Fruit fly (Drosophila melanogaster) whole organism, embryonic: Measurements from ENCODE around the gene Vps39.

ENCODE experiments used
- Ada2b ChIP-seq: fragments of 200-800 bp; sonication (Bioruptor generic); IDR thresholded peaks from 2 replicates; pipeline ENCODE4 v1.3.6; 2022; ENCODE audit warnings: missing biosample characterization, missing genetic modification characterization
- Atf6 ChIP-seq: fragments of 200-800 bp; sonication (Bioruptor generic); IDR thresholded peaks from 2 replicates; pipeline ENCODE4 v1.3.6; 2022; ENCODE audit warnings: missing biosample characterization, missing genetic modification characterization
- CG10543 ChIP-seq: fragments of 200-800 bp; sonication (Bioruptor generic); optimal IDR thresholded peaks from 3 replicates; lab custom pipeline; 2017; ENCODE audit warnings: missing biosample characterization, mild to moderate bottlenecking, missing genetic modification characterization, moderate library complexity
- CG13894 ChIP-seq: fragments of 200-800 bp; sonication (Bioruptor generic); optimal IDR thresholded peaks from 3 replicates; lab custom pipeline; 2018; ENCODE audit warnings: missing biosample characterization, mild to moderate bottlenecking, missing genetic modification characterization, moderate library complexity
- CG17328 ChIP-seq: fragments of 200-800 bp; sonication (Bioruptor generic); IDR thresholded peaks from 2 replicates; pipeline ENCODE4 v1.3.6; 2022; ENCODE audit warnings: missing biosample characterization, missing genetic modification characterization
- CG17802 ChIP-seq: fragments of 200-800 bp; sonication (Bioruptor generic); optimal IDR thresholded peaks from 2 replicates; lab custom pipeline; 2018; ENCODE audit warnings: missing biosample characterization, mild to moderate bottlenecking, missing genetic modification characterization, moderate library complexity
- CG2120 ChIP-seq: fragments of 200-800 bp; sonication (Bioruptor generic); optimal IDR thresholded peaks from 3 replicates; lab custom pipeline; 2016; ENCODE audit warnings: missing biosample characterization, missing genetic modification characterization
- CG3163 ChIP-seq: fragments of 200-800 bp; sonication (Bioruptor generic); optimal IDR thresholded peaks from 3 replicates; lab custom pipeline; 2016; ENCODE audit warnings: missing biosample characterization, missing genetic modification characterization
- CG32532 ChIP-seq: fragments of 200-800 bp; sonication (Bioruptor generic); IDR thresholded peaks from 2 replicates; pipeline ENCODE4 v1.3.6; 2022; ENCODE audit warnings: missing biosample characterization, missing genetic modification characterization
- CG5953 ChIP-seq: fragments of 200-800 bp; sonication (Bioruptor generic); IDR thresholded peaks from 2 replicates; pipeline ENCODE4 v1.3.6; 2022; ENCODE audit warnings: missing biosample characterization, missing genetic modification characterization
- CG7839 ChIP-seq: fragments of 200-800 bp; sonication (Bioruptor generic); optimal IDR thresholded peaks from 3 replicates; lab custom pipeline; 2018; ENCODE audit warnings: missing biosample characterization, mild to moderate bottlenecking, missing genetic modification characterization, moderate library complexity
- CG7928 ChIP-seq: fragments of 200-800 bp; sonication (Bioruptor generic); optimal IDR thresholded peaks from 2 replicates; lab custom pipeline; 2017; ENCODE audit warnings: missing biosample characterization, mild to moderate bottlenecking, missing genetic modification characterization
- CG8388 ChIP-seq: fragments of 200-800 bp; sonication (Bioruptor generic); optimal IDR thresholded peaks from 2 replicates; lab custom pipeline; 2019; ENCODE audit warnings: missing biosample characterization, mild to moderate bottlenecking, missing genetic modification characterization, moderate library complexity
- CG9932 ChIP-seq: fragments of 200-800 bp; sonication (Bioruptor generic); IDR thresholded peaks from 2 replicates; pipeline ENCODE4 v1.3.6; 2022; ENCODE audit warnings: missing biosample characterization, missing genetic modification characterization
- Drgx ChIP-seq: fragments of 200-800 bp; sonication (Bioruptor generic); IDR thresholded peaks from 2 replicates; pipeline ENCODE4 v1.3.6; 2022; ENCODE audit warnings: missing biosample characterization, missing genetic modification characterization
- Gsc ChIP-seq: fragments of 200-800 bp; sonication (Bioruptor generic); IDR thresholded peaks from 2 replicates; pipeline ENCODE4 v1.3.6; 2022; ENCODE audit warnings: missing biosample characterization, missing genetic modification characterization
- HLH3B ChIP-seq: fragments of 200-800 bp; sonication (Bioruptor generic); IDR thresholded peaks from 2 replicates; pipeline ENCODE4 v1.3.6; 2022; ENCODE audit warnings: missing biosample characterization, missing genetic modification characterization
- Lim3 ChIP-seq: fragments of 200-800 bp; sonication (Bioruptor generic); IDR thresholded peaks from 2 replicates; pipeline ENCODE4 v1.3.6; 2022; ENCODE audit warnings: missing biosample characterization, missing genetic modification characterization
- Med ChIP-seq: fragments of 200-800 bp; sonication (Bioruptor generic); peaks from one replicate; lab custom pipeline; 2016; ENCODE audit warnings: missing biosample characterization, missing genetic modification characterization, mild to moderate bottlenecking, inconsistent platforms, moderate library complexity
- Mrtf ChIP-seq: fragments of 200-800 bp; sonication (Bioruptor generic); IDR thresholded peaks from 3 replicates; pipeline ENCODE4 v1.3.6; 2022; ENCODE audit warnings: missing biosample characterization, missing genetic modification characterization
- NFAT ChIP-seq: fragments of 200-800 bp; sonication (Bioruptor generic); IDR thresholded peaks from 2 replicates; pipeline ENCODE4 v1.3.6; 2022; ENCODE audit warnings: missing biosample characterization, missing genetic modification characterization
- Nf-YA ChIP-seq: fragments of 200-800 bp; sonication (Bioruptor generic); IDR thresholded peaks from 2 replicates; pipeline ENCODE4 v1.3.6; 2022; ENCODE audit warnings: missing biosample characterization, missing genetic modification characterization
- Rfx ChIP-seq: fragments of 200-800 bp; sonication (Bioruptor generic); IDR thresholded peaks from 2 replicates; pipeline ENCODE4 v1.3.6; 2022; ENCODE audit warnings: missing biosample characterization, missing genetic modification characterization
- Xrp1 ChIP-seq: fragments of 200-800 bp; sonication (Bioruptor generic); IDR thresholded peaks from 2 replicates; pipeline ENCODE4 v1.3.6; 2022; ENCODE audit warnings: missing biosample characterization, missing genetic modification characterization
- bowl ChIP-seq: fragments of 200-800 bp; sonication (Bioruptor generic); IDR thresholded peaks from 2 replicates; pipeline ENCODE4 v1.3.6; 2022; ENCODE audit warnings: missing biosample characterization, missing genetic modification characterization
- chm ChIP-seq: fragments of 200-800 bp; sonication (Bioruptor generic); IDR thresholded peaks from 2 replicates; pipeline ENCODE4 v1.3.6; 2022; ENCODE audit warnings: missing biosample characterization, missing genetic modification characterization
- ci ChIP-seq: fragments of 200-800 bp; sonication (Bioruptor generic); IDR thresholded peaks from 3 replicates; pipeline ENCODE4 v1.3.6; 2022; ENCODE audit warnings: missing biosample characterization, missing genetic modification characterization
- crc ChIP-seq: fragments of 200-800 bp; sonication (Bioruptor generic); optimal IDR thresholded peaks from 2 replicates; lab custom pipeline; 2016; ENCODE audit warnings: missing biosample characterization, missing genetic modification characterization
- dysf ChIP-seq: fragments of 200-800 bp; sonication (Bioruptor generic); IDR thresholded peaks from 3 replicates; pipeline ENCODE4 v1.3.6; 2022; ENCODE audit warnings: missing biosample characterization, missing genetic modification characterization
- ems ChIP-seq: fragments of 200-800 bp; sonication (Bioruptor generic); optimal IDR thresholded peaks from 3 replicates; lab custom pipeline; 2016; ENCODE audit warnings: missing biosample characterization, missing genetic modification characterization
- gcm ChIP-seq: fragments of 200-800 bp; sonication (Bioruptor generic); optimal IDR thresholded peaks from 2 replicates; lab custom pipeline; 2019; ENCODE audit warnings: missing biosample characterization, mild to moderate bottlenecking, missing genetic modification characterization, moderate library complexity
- gsb ChIP-seq: fragments of 200-800 bp; sonication (Bioruptor generic); IDR thresholded peaks from 2 replicates; pipeline ENCODE4 v1.3.6; 2022; ENCODE audit warnings: missing biosample characterization, missing genetic modification characterization
- inv ChIP-seq: fragments of 200-800 bp; sonication (Bioruptor generic); IDR thresholded peaks from 2 replicates; pipeline ENCODE4 v1.3.6; 2022; ENCODE audit warnings: missing biosample characterization, missing genetic modification characterization; ENCODE audit not compliant: partially characterized antibody
- mam ChIP-seq: fragments of 200-800 bp; sonication (Bioruptor generic); optimal IDR thresholded peaks from 3 replicates; lab custom pipeline; 2016; ENCODE audit warnings: missing biosample characterization, missing genetic modification characterization
- otp ChIP-seq: fragments of 200-800 bp; sonication (Bioruptor generic); IDR thresholded peaks from 3 replicates; pipeline ENCODE4, ENCODE4 v1.3.6; 2022; ENCODE audit warnings: missing biosample characterization, missing genetic modification characterization
- pan ChIP-seq, 4 experiments: fragments of >200 bp in 3 of 4; fragments of 200-800 bp in 1 of 4; sonication (Bioruptor generic) in 1 of 4; optimal IDR thresholded peaks in 3 of 4; IDR thresholded peaks in 1 of 4; 2 replicates each; pipeline versions ENCODE4 v1.3.6 to Lab custom; 2017 to 2022; ENCODE audit warnings: missing biosample characterization in 2 of 4, missing genetic modification characterization in 2 of 4, mixed read lengths in 1 of 4
- prd ChIP-seq, 3 experiments: fragments of >200 bp in 2 of 3; fragments of 200-800 bp in 1 of 3; sonication (Bioruptor generic) in 1 of 3; optimal IDR thresholded peaks in 2 of 3; IDR thresholded peaks in 1 of 3; 2 replicates in 2 of 3; 3 replicates in 1 of 3; pipeline versions ENCODE4 v1.3.6 to Lab custom; 2017 to 2022; ENCODE audit warnings: missing biosample characterization in 1 of 3, missing genetic modification characterization in 1 of 3
- ranshi ChIP-seq: fragments of 200-800 bp; sonication (Bioruptor generic); IDR thresholded peaks from 2 replicates; pipeline ENCODE4 v1.3.6; 2022; ENCODE audit warnings: missing biosample characterization, missing genetic modification characterization
- repo ChIP-seq: fragments of 200-800 bp; sonication (Bioruptor generic); optimal IDR thresholded peaks from 2 replicates; lab custom pipeline; 2016; ENCODE audit warnings: missing biosample characterization, missing genetic modification characterization
- row ChIP-seq: fragments of 200-800 bp; sonication (Bioruptor generic); IDR thresholded peaks from 3 replicates; pipeline ENCODE4 v1.3.6; 2022; ENCODE audit warnings: missing biosample characterization, missing genetic modification characterization
- sisA ChIP-seq: fragments of 200-800 bp; sonication (Bioruptor generic); IDR thresholded peaks from 2 replicates; pipeline ENCODE4 v1.3.6; 2022; ENCODE audit warnings: missing biosample characterization, missing genetic modification characterization
- slbo ChIP-seq: fragments of 200-800 bp; sonication (Bioruptor generic); IDR thresholded peaks from 2 replicates; pipeline ENCODE4 v1.3.6; 2022; ENCODE audit warnings: missing biosample characterization, missing genetic modification characterization
- toy ChIP-seq: fragments of 200-800 bp; sonication (Bioruptor generic); IDR thresholded peaks from 2 replicates; pipeline ENCODE4 v1.3.6; 2022; ENCODE audit warnings: missing biosample characterization, missing genetic modification characterization
- trem ChIP-seq: fragments of 200-800 bp; optimal IDR thresholded peaks from 3 replicates; lab custom pipeline; 2019; ENCODE audit warnings: missing biosample characterization, mild to moderate bottlenecking, missing genetic modification characterization, moderate library complexity
- ttk ChIP-seq: fragments of 200-800 bp; sonication (Bioruptor generic); IDR thresholded peaks from 2 replicates; pipeline ENCODE4 v2.1.2; 2022; ENCODE audit warnings: missing biosample characterization, missing genetic modification characterization
- vvl ChIP-seq: fragments of 200-800 bp; sonication (Bioruptor generic); IDR thresholded peaks from 2 replicates; pipeline ENCODE4 v1.3.6; 2022; ENCODE audit warnings: missing biosample characterization, missing genetic modification characterization
- zf30C ChIP-seq: fragments of 200-800 bp; sonication (Bioruptor generic); optimal IDR thresholded peaks from 3 replicates; lab custom pipeline; 2018; ENCODE audit warnings: missing biosample characterization, mild to moderate bottlenecking, missing genetic modification characterization

The Vps39 gene

dm6 chr3R:18230229-18230628 lies 44.0 kb downstream of the Vps39 start (continued):
- no peak for TF ChIP-seq CG7839
- no peak for TF ChIP-seq CG7928 (GFP tag; lab: Kevin White, UChicago)
- peak; percentile 86 for TF ChIP-seq CG17802 (tag; lab: Kevin White, UChicago)
- peak; percentile 13 for TF ChIP-seq trem (tag; lab: Kevin White, UChicago)
- no peak for TF ChIP-seq pan (optimal IDR thresholded peaks at IDR 0.05; lab: Kevin White, UChicago)
- TF ChIP-seq pan (GFP tag; optimal IDR thresholded peaks at IDR 0.05 in 1 of 2, IDR thresholded peaks at IDR 0.05 in 1 of 2): no peak

dm6 chr3R:18228713-18229222 lies 45.5 kb downstream of the Vps39 start:
- TF ChIP-seq CG17328: 0 out of 2 replicates have a peak, but pooled peaks have one; percentile 13
- 0 out of 2 replicates have a peak, but pooled peaks have one; percentile 6 for TF ChIP-seq Ada2b
- peak; percentile 31; the same call in 1 of the 2 replicates for TF ChIP-seq Rfx (GFP tag; lab: Robert Waterston, UW)
- TF ChIP-seq CG32532 (GFP tag; lab: Robert Waterston, UW): peak; percentile 58; the same call in 1 of the 2 replicates
- no peak for TF ChIP-seq inv (GFP tag; lab: Robert Waterston, UW)
- 0 out of 2 replicates have a peak, but pooled peaks have one; percentile 15 for TF ChIP-seq sisA (GFP tag; lab: Robert Waterston, UW)
- TF ChIP-seq repo (GFP tag; lab: Kevin White, UChicago): peak; percentile 91
- 0 out of 2 replicates have a peak, but pooled peaks have one; percentile 21 for TF ChIP-seq HLH3B
- no peak for TF ChIP-seq toy (GFP tag; lab: Robert Waterston, UW)
- TF ChIP-seq mam (GFP tag; lab: Kevin White, UChicago): peak; percentile 6
- peak; percentile 19 for TF ChIP-seq CG10543 (GFP tag; lab: Kevin White, UChicago)
- TF ChIP-seq ttk: 0 out of 2 replicates have a peak, but pooled peaks have one; percentile 28
- TF ChIP-seq crc (GFP tag; lab: Kevin White, UChicago): no peak
- no peak for TF ChIP-seq gsb (GFP tag; lab: Robert Waterston, UW)
- peak; percentile 56 for TF ChIP-seq Med (GFP tag; lab: Kevin White, UChicago)
- TF ChIP-seq Atf6: peak; percentile 45; the same call in 1 of the 2 replicates
- peak; percentile 70 for TF ChIP-seq gcm (GFP tag; lab: Kevin White, UChicago)
- TF ChIP-seq zf30C: peak; percentile 48
- no peak for TF ChIP-seq CG8388
- peak; percentile 10; the same call in 1 of the 2 replicates for TF ChIP-seq chm (GFP tag; lab: Robert Waterston, UW)
- peak; percentile 24; the same call in 1 of the 2 replicates for TF ChIP-seq slbo (GFP tag; lab: Robert Waterston, UW)
- TF ChIP-seq CG9932 (GFP tag; lab: Robert Waterston, UW): peak; percentile 27; the same call in 1 of the 2 replicates
- TF ChIP-seq ems (GFP tag; lab: Kevin White, UChicago): no peak
- TF ChIP-seq row (GFP tag; lab: Robert Waterston, UW): peak; percentile 43; the same call in 1 of the 3 replicates
- no peak for TF ChIP-seq CG3163
- TF ChIP-seq NFAT (GFP tag; lab: Robert Waterston, UW): peak; percentile 47; the same call in 1 of the 2 replicates
- TF ChIP-seq otp (GFP tag; lab: Robert Waterston, UW): 0 out of 3 replicates have a peak, but pooled peaks have one; percentile 51
- 0 out of 2 replicates have a peak, but pooled peaks have one; percentile 17 for TF ChIP-seq Drgx (GFP tag; lab: Robert Waterston, UW)
- peak; percentile 49; the same call in 1 of the 3 replicates for TF ChIP-seq ci (GFP tag; lab: Robert Waterston, UW)
- peak; percentile 35 for TF ChIP-seq CG2120 (GFP tag; lab: Kevin White, UChicago)
- 0 out of 2 replicates have a peak, but pooled peaks have one; percentile 20 for TF ChIP-seq bowl (GFP tag; lab: Robert Waterston, UW)
- 0 out of 2 replicates have a peak, but pooled peaks have one; percentile 23 for TF ChIP-seq Nf-YA (GFP tag; lab: Robert Waterston, UW)
- TF ChIP-seq dysf (GFP tag; lab: Robert Waterston, UW): 0 out of 3 replicates have a peak, but pooled peaks have one; percentile 34
- TF ChIP-seq Lim3 (GFP tag; lab: Robert Waterston, UW): no peak
- TF ChIP-seq Gsc (GFP tag; lab: Robert Waterston, UW): no peak
- TF ChIP-seq Xrp1 (GFP tag; lab: Robert Waterston, UW): 0 out of 2 replicates have a peak, but pooled peaks have one; percentile 18
- peak; percentile 31; the same call in 1 of the 2 replicates for TF ChIP-seq vvl (GFP tag; lab: Robert Waterston, UW)
- TF ChIP-seq ranshi (GFP tag; lab: Robert Waterston, UW): 0 out of 2 replicates have a peak, but pooled peaks have one; percentile 21
- 0 out of 3 replicates have a peak, but pooled peaks have one; percentile 13 for TF ChIP-seq Mrtf (GFP tag; lab: Robert Waterston, UW)
- TF ChIP-seq CG13894 (tag; lab: Kevin White, UChicago): no peak
- no peak for TF ChIP-seq CG5953 (GFP tag; lab: Robert Waterston, UW)
- no peak for TF ChIP-seq prd (optimal IDR thresholded peaks at IDR 0.05; lab: Kevin White, UChicago)
- 0 out of 3 replicates have a peak, but pooled peaks have one; percentile 31 for TF ChIP-seq prd (GFP tag; IDR thresholded peaks at IDR 0.05; lab: Robert Waterston, UW)
